Fruit fly (Drosophila melanogaster) whole organism, embryonic: ENCODE results near the gene CG8312.

Experiments used
- Atf3 ChIP-seq: fragments of 200-800 bp; sonication (Bioruptor generic); optimal IDR thresholded peaks from 3 replicates; lab custom pipeline; 2016; ENCODE audit warnings: missing biosample characterization, missing genetic modification characterization
- CG10543 ChIP-seq: fragments of 200-800 bp; sonication (Bioruptor generic); optimal IDR thresholded peaks from 3 replicates; lab custom pipeline; 2017; ENCODE audit warnings: missing biosample characterization, mild to moderate bottlenecking, missing genetic modification characterization, moderate library complexity
- CG11695 ChIP-seq: fragments of 200-800 bp; sonication (Bioruptor generic); IDR thresholded peaks from 3 replicates; pipeline ENCODE4 v1.3.6; 2022; ENCODE audit warnings: missing biosample characterization, missing genetic modification characterization
- CG12744 ChIP-seq: fragments of 200-800 bp; sonication (Bioruptor generic); optimal IDR thresholded peaks from 2 replicates; lab custom pipeline; 2016; ENCODE audit warnings: missing biosample characterization, missing genetic modification characterization
- CG13894 ChIP-seq: fragments of 200-800 bp; sonication (Bioruptor generic); optimal IDR thresholded peaks from 3 replicates; lab custom pipeline; 2018; ENCODE audit warnings: missing biosample characterization, mild to moderate bottlenecking, missing genetic modification characterization, moderate library complexity
- CG16779 ChIP-seq: fragments of 200-800 bp; sonication (Bioruptor generic); IDR thresholded peaks from 2 replicates; pipeline ENCODE4 v1.3.6; 2022; ENCODE audit warnings: missing biosample characterization, missing genetic modification characterization
- CG2678 ChIP-seq: fragments of 200-800 bp; sonication (Bioruptor generic); optimal IDR thresholded peaks from 3 replicates; lab custom pipeline; 2019; ENCODE audit warnings: missing biosample characterization, mild to moderate bottlenecking, missing genetic modification characterization, moderate library complexity
- CG31441 ChIP-seq: fragments of 200-800 bp; sonication (Bioruptor generic); IDR thresholded peaks from 2 replicates; pipeline ENCODE4 v1.3.6; 2022; ENCODE audit warnings: missing biosample characterization, missing genetic modification characterization
- CG34376 ChIP-seq: fragments of 200-800 bp; sonication (Bioruptor generic); optimal IDR thresholded peaks from 2 replicates; lab custom pipeline; 2018; ENCODE audit warnings: missing biosample characterization, mild to moderate bottlenecking, missing genetic modification characterization
- CG4707 ChIP-seq: fragments of 200-800 bp; sonication (Bioruptor generic); optimal IDR thresholded peaks from 2 replicates; lab custom pipeline; 2018; ENCODE audit warnings: missing biosample characterization, mild to moderate bottlenecking, missing genetic modification characterization, moderate library complexity
- CG6765 ChIP-seq: fragments of 200-800 bp; sonication (Bioruptor generic); optimal IDR thresholded peaks from 3 replicates; lab custom pipeline; 2017; ENCODE audit warnings: missing biosample characterization, mild to moderate bottlenecking, missing genetic modification characterization
- CG6854 ChIP-seq: fragments of 200-800 bp; sonication (Bioruptor generic); optimal IDR thresholded peaks from 3 replicates; lab custom pipeline; 2017; ENCODE audit warnings: missing biosample characterization, mild to moderate bottlenecking, missing genetic modification characterization
- CG7357 ChIP-seq: fragments of 200-800 bp; sonication (Bioruptor generic); IDR thresholded peaks from 3 replicates; pipeline ENCODE4 v1.3.6; 2022; ENCODE audit warnings: missing biosample characterization, missing genetic modification characterization
- CG7928 ChIP-seq: fragments of 200-800 bp; sonication (Bioruptor generic); optimal IDR thresholded peaks from 2 replicates; lab custom pipeline; 2017; ENCODE audit warnings: missing biosample characterization, mild to moderate bottlenecking, missing genetic modification characterization
- CG8281 ChIP-seq: fragments of 200-800 bp; sonication (Bioruptor generic); optimal IDR thresholded peaks from 2 replicates; lab custom pipeline; 2018; ENCODE audit warnings: missing biosample characterization, mild to moderate bottlenecking, missing genetic modification characterization, moderate library complexity
- Dad ChIP-seq: fragments of 200-800 bp; sonication (Bioruptor generic); optimal IDR thresholded peaks from 3 replicates; lab custom pipeline; 2016; ENCODE audit warnings: missing biosample characterization, missing genetic modification characterization
- Deaf1 ChIP-seq: fragments of 200-800 bp; optimal IDR thresholded peaks from 3 replicates; lab custom pipeline; 2019; ENCODE audit warnings: missing biosample characterization, mild to moderate bottlenecking, missing genetic modification characterization, moderate library complexity
- ERR ChIP-seq: fragments of 200-800 bp; sonication (Bioruptor generic); optimal IDR thresholded peaks from 2 replicates; lab custom pipeline; 2016; ENCODE audit warnings: missing biosample characterization, missing genetic modification characterization
- GATAe ChIP-seq: fragments of 200-800 bp; sonication (Bioruptor generic); conservative IDR thresholded peaks from 2 replicates; pipeline ENCODE4 v1.3.6; 2022; ENCODE audit warnings: missing biosample characterization, missing genetic modification characterization
- Hmr ChIP-seq: fragments of 200-800 bp; sonication (Bioruptor generic); optimal IDR thresholded peaks from 3 replicates; lab custom pipeline; 2017; ENCODE audit warnings: mild to moderate bottlenecking, missing biosample characterization, missing genetic modification reagents, missing genetic modification characterization
- Hr78 ChIP-seq, 2 experiments: fragments of 200-800 bp in 1 of 2; fragments of >200 bp in 1 of 2; sonication (Bioruptor generic) in 1 of 2; optimal IDR thresholded peaks; 2 replicates each; lab custom pipeline; 2017 to 2019; ENCODE audit warnings: missing biosample characterization in 2 of 2, missing genetic modification characterization in 2 of 2, mild to moderate bottlenecking in 1 of 2, moderate library complexity in 1 of 2
- Med ChIP-seq: fragments of 200-800 bp; sonication (Bioruptor generic); peaks from one replicate; lab custom pipeline; 2016; ENCODE audit warnings: missing biosample characterization, missing genetic modification characterization, mild to moderate bottlenecking, inconsistent platforms, moderate library complexity
- Nf-YB ChIP-seq: fragments of 200-800 bp; sonication (Bioruptor generic); optimal IDR thresholded peaks from 3 replicates; lab custom pipeline; 2019; ENCODE audit warnings: missing biosample characterization, mild to moderate bottlenecking, missing genetic modification characterization, moderate library complexity
- Nf-YC ChIP-seq: fragments of 200-800 bp; optimal IDR thresholded peaks from 3 replicates; lab custom pipeline; 2019; ENCODE audit warnings: missing biosample characterization, mild to moderate bottlenecking, missing genetic modification characterization, moderate library complexity
- Pdp1 ChIP-seq, 2 experiments: fragments of 200-800 bp; sonication (Bioruptor generic); optimal IDR thresholded peaks; 3 replicates each; lab custom pipeline; 2016; ENCODE audit warnings: missing biosample characterization in 2 of 2, missing genetic modification characterization in 2 of 2, mild to moderate bottlenecking in 1 of 2, moderate library complexity in 1 of 2
- Vsx1 ChIP-seq: fragments of 200-800 bp; sonication (Bioruptor generic); optimal IDR thresholded peaks from 2 replicates; lab custom pipeline; 2017; ENCODE audit warnings: missing biosample characterization, mild to moderate bottlenecking, missing genetic modification characterization, missing genetic modification reagents
- bsh ChIP-seq, 2 experiments: fragments of 200-800 bp; sonication (Bioruptor generic); optimal IDR thresholded peaks; 2 replicates each; lab custom pipeline; 2017 to 2018; ENCODE audit warnings: mild to moderate bottlenecking in 2 of 2, missing biosample characterization in 2 of 2, missing genetic modification characterization in 2 of 2, moderate library complexity in 1 of 2
- cas ChIP-seq: fragments of 200-800 bp; sonication (Bioruptor generic); IDR thresholded peaks from 2 replicates; pipeline ENCODE4 v1.3.6; 2022; ENCODE audit warnings: missing biosample characterization, missing genetic modification characterization
- crc ChIP-seq: fragments of 200-800 bp; sonication (Bioruptor generic); optimal IDR thresholded peaks from 2 replicates; lab custom pipeline; 2016; ENCODE audit warnings: missing biosample characterization, missing genetic modification characterization
- cwo ChIP-seq: fragments of 200-800 bp; sonication (Bioruptor generic); optimal IDR thresholded peaks from 3 replicates; lab custom pipeline; 2017; ENCODE audit warnings: missing biosample characterization, missing genetic modification characterization, mild to moderate bottlenecking, moderate library complexity, missing genetic modification reagents
- da ChIP-seq: fragments of 200-800 bp; sonication (Bioruptor generic); optimal IDR thresholded peaks from 2 replicates; lab custom pipeline; 2016; ENCODE audit warnings: missing biosample characterization, missing genetic modification characterization
- dpn ChIP-seq, 2 experiments: fragments of 200-800 bp; sonication (Bioruptor generic); optimal IDR thresholded peaks; 3 replicates each; lab custom pipeline; 2016; ENCODE audit warnings: missing biosample characterization in 2 of 2, missing genetic modification characterization in 2 of 2
- exex ChIP-seq: fragments of 200-800 bp; sonication (Bioruptor generic); optimal IDR thresholded peaks from 4 replicates; lab custom pipeline; 2018; ENCODE audit warnings: missing biosample characterization, mild to moderate bottlenecking, missing genetic modification characterization, moderate library complexity
- gfzf ChIP-seq: fragments of 200-800 bp; sonication (Bioruptor generic); optimal IDR thresholded peaks from 2 replicates; lab custom pipeline; 2016; ENCODE audit warnings: missing biosample characterization, mild to moderate bottlenecking, missing genetic modification characterization, moderate library complexity
- grn ChIP-seq: fragments of 200-800 bp; sonication (Bioruptor generic); optimal IDR thresholded peaks from 3 replicates; lab custom pipeline; 2017; ENCODE audit warnings: missing biosample characterization, missing genetic modification characterization
- lab ChIP-seq: fragments of 200-800 bp; sonication (Bioruptor generic); optimal IDR thresholded peaks from 3 replicates; lab custom pipeline; 2017; ENCODE audit warnings: missing biosample characterization, missing genetic modification characterization, mild to moderate bottlenecking, moderate library complexity, missing genetic modification reagents
- mirr ChIP-seq: fragments of 200-800 bp; sonication (Bioruptor generic); optimal IDR thresholded peaks from 3 replicates; lab custom pipeline; 2018; ENCODE audit warnings: missing biosample characterization, mild to moderate bottlenecking, missing genetic modification characterization
- sd ChIP-seq: fragments of 200-800 bp; sonication (Bioruptor generic); optimal IDR thresholded peaks from 3 replicates; lab custom pipeline; 2018; ENCODE audit warnings: missing biosample characterization, mild to moderate bottlenecking, missing genetic modification characterization, moderate library complexity
- sens ChIP-seq: fragments of 200-800 bp; sonication (Bioruptor generic); peaks from one replicate; lab custom pipeline; 2016; ENCODE audit warnings: missing biosample characterization, missing genetic modification characterization
- seq ChIP-seq: fragments of 200-800 bp; sonication (Bioruptor generic); IDR thresholded peaks from 2 replicates; pipeline ENCODE4 v1.3.6; 2022; ENCODE audit warnings: missing biosample characterization, missing genetic modification characterization
- sob ChIP-seq: fragments of 200-800 bp; sonication (Bioruptor generic); IDR thresholded peaks from 2 replicates; pipeline ENCODE4 v1.3.6; 2022; ENCODE audit warnings: missing biosample characterization, missing genetic modification characterization
- sug ChIP-seq: fragments of 200-800 bp; optimal IDR thresholded peaks from 2 replicates; lab custom pipeline; 2019; ENCODE audit warnings: missing biosample characterization, mild to moderate bottlenecking, missing genetic modification characterization, moderate library complexity
- unc-4 ChIP-seq: fragments of 200-800 bp; sonication (Bioruptor generic); IDR thresholded peaks from 2 replicates; pipeline ENCODE4 v1.3.6; 2022; ENCODE audit warnings: missing biosample characterization, missing genetic modification characterization; ENCODE audit not compliant: partially characterized antibody
- vnd ChIP-seq: fragments of 200-800 bp; sonication (Bioruptor generic); IDR thresholded peaks from 3 replicates; pipeline ENCODE4 v1.3.6; 2022; ENCODE audit warnings: missing biosample characterization, missing genetic modification characterization; ENCODE audit not compliant: partially characterized antibody

Gene CG8312

dm6 chr3R:9643977-9644376 lies 52.9 kb downstream of the CG8312 start (continued):
- TF ChIP-seq CG4707 (GFP tag; lab: Kevin White, UChicago) (no peak), gfzf (GFP tag; lab: Kevin White, UChicago) (no peak), CG6854 (GFP tag; lab: Kevin White, UChicago) (no peak), dpn (GFP tag; optimal IDR thresholded peaks at IDR 0.05; lab: Kevin White, UChicago) (no peak), CG34376 (GFP tag; lab: Kevin White, UChicago) (peak; percentile 74), CG12744 (GFP tag; lab: Kevin White, UChicago) (no peak), sd (peak; percentile 83), da (GFP tag; lab: Kevin White, UChicago) (no peak), Dad (GFP tag; lab: Kevin White, UChicago) (no peak), cas (GFP tag; lab: Robert Waterston, UW) (no peak), ERR (GFP tag; lab: Kevin White, UChicago) (no peak), Deaf1 (tag; lab: Kevin White, UChicago) (no peak)
- TF ChIP-seq, all 482 proteins: peak for 7

- TF ChIP-seq lab (GFP tag; lab: Kevin White, UChicago) (peak; percentile 41), grn (GFP tag; lab: Kevin White, UChicago) (peak; percentile 40), vnd (no peak), exex (tag; lab: Kevin White, UChicago) (peak; percentile 84), sob (GFP tag; lab: Robert Waterston, UW) (0 out of 2 replicates have a peak, but pooled peaks have one; percentile 10), CG13894 (peak; percentile 2), Atf3 (GFP tag; lab: Kevin White, UChicago) (no peak), CG31441 (GFP tag; lab: Robert Waterston, UW) (no peak), mirr (GFP tag; lab: Kevin White, UChicago) (peak; percentile 66), CG34376 (GFP tag; lab: Kevin White, UChicago) (peak; percentile 11), crc (GFP tag; lab: Kevin White, UChicago) (no peak), CG7357 (GFP tag; lab: Robert Waterston, UW) (no peak), Hr78 (GFP tag; optimal IDR thresholded peaks at IDR 0.05; lab: Kevin White, UChicago) (peak in 1 of 2 experiments; percentile 46), seq (GFP tag; lab: Robert Waterston, UW) (no peak), CG8281 (tag; lab: Kevin White, UChicago) (peak; percentile 93), Pdp1 (GFP tag; optimal IDR thresholded peaks at IDR 0.05; lab: Kevin White, UChicago) (peak in 1 of 2 experiments; percentile 69)
- TF ChIP-seq, all 482 proteins: peak for 10
Measured at dm6 chr3R:9644620-9645019, 53.5 kb downstream of the CG8312 start.

- TF ChIP-seq bsh (GFP tag; optimal IDR thresholded peaks at IDR 0.05; lab: Kevin White, UChicago) (no peak), unc-4 (no peak), Nf-YB (GFP tag; lab: Kevin White, UChicago) (peak; percentile 77), Hmr (peak; percentile 12), grn (GFP tag; lab: Kevin White, UChicago) (peak; percentile 88), sug (tag; lab: Kevin White, UChicago) (peak; percentile 68), Med (GFP tag; lab: Kevin White, UChicago) (peak; percentile 25), CG16779 (GFP tag; lab: Robert Waterston, UW) (no peak), sens (GFP tag; lab: Kevin White, UChicago) (peak; percentile 49), mirr (GFP tag; lab: Kevin White, UChicago) (peak; percentile 73), lab (GFP tag; lab: Kevin White, UChicago) (peak; percentile 30), cwo (peak; percentile 9), sd (peak; percentile 91), CG7928 (no peak), Vsx1 (peak; percentile 5), CG34376 (GFP tag; lab: Kevin White, UChicago) (peak; percentile 88), exex (tag; lab: Kevin White, UChicago) (peak; percentile 90), CG2678 (tag; lab: Kevin White, UChicago) (peak; percentile 25), CG10543 (GFP tag; lab: Kevin White, UChicago) (peak; percentile 15), CG11695 (GFP tag; lab: Robert Waterston, UW) (no peak), CG6765 (GFP tag; lab: Kevin White, UChicago) (peak; percentile 60), GATAe (peak; percentile 62), Nf-YC (tag; lab: Kevin White, UChicago) (peak; percentile 78)
Measured at dm6 chr3R:9646104-9646707, 55.1 kb downstream of the CG8312 start, which contains the start of gene Fst. Fst (minus strand) TSS chr3R:9646154.
